Worm (Caenorhabditis elegans) whole organism, early embryonic: ENCODE data around the gene nduv-2.
A peak's percentile ranks its signal among the peaks of the same experiment; 100 is the strongest.

Experiments
- B0310.2 ChIP-seq: sonication (generic microtip); optimal IDR thresholded peaks from 2 replicates; lab custom pipeline; 2016; ENCODE audit warnings: mild to moderate bottlenecking, missing genetic modification characterization, missing compliant biosample characterization
- F13C5.2 ChIP-seq: sonication (generic microtip); optimal IDR thresholded peaks from 2 replicates; lab custom pipeline; 2017; ENCODE audit warnings: mild to moderate bottlenecking, missing genetic modification characterization, inconsistent platforms, missing compliant biosample characterization
- aly-1 ChIP-seq: sonication (generic microtip); optimal IDR thresholded peaks from 2 replicates; lab custom pipeline; 2016; ENCODE audit warnings: missing genetic modification characterization, missing compliant biosample characterization
- ama-1 ChIP-seq: fragments of 150-350 bp; optimal IDR thresholded peaks from 2 replicates; lab custom pipeline; 2014
- ceh-13 ChIP-seq: fragments of 200-800 bp; sonication (Bioruptor generic); optimal IDR thresholded peaks from 2 replicates; lab custom pipeline; 2018; ENCODE audit warnings: mild to moderate bottlenecking, missing genetic modification characterization, missing compliant biosample characterization
- ceh-36 ChIP-seq: sonication (generic microtip); optimal IDR thresholded peaks from 2 replicates; lab custom pipeline; 2016; ENCODE audit warnings: missing genetic modification characterization, inconsistent platforms, missing compliant biosample characterization
- ets-7 ChIP-seq: sonication (generic microtip); optimal IDR thresholded peaks from 2 replicates; lab custom pipeline; 2016; ENCODE audit warnings: missing genotype, missing genetic modification characterization, missing compliant biosample characterization
- flt-1 ChIP-seq: fragments of 200-800 bp; sonication (Bioruptor generic); IDR thresholded peaks from 2 replicates; pipeline ENCODE4 v1.3.6; 2022; ENCODE audit warnings: missing genetic modification characterization, missing compliant biosample characterization
- hmbx-1 ChIP-seq: sonication (generic microtip); optimal IDR thresholded peaks from 2 replicates; lab custom pipeline; 2016; ENCODE audit warnings: mild to moderate bottlenecking, missing genetic modification characterization, missing compliant biosample characterization
- hmg-4 ChIP-seq: fragments of 200-800 bp; sonication (Bioruptor generic); optimal IDR thresholded peaks from 2 replicates; lab custom pipeline; 2018; ENCODE audit warnings: mild to moderate bottlenecking, missing genetic modification characterization, missing compliant biosample characterization
- hnd-1 ChIP-seq: sonication (generic microtip); optimal IDR thresholded peaks from 2 replicates; lab custom pipeline; 2016; ENCODE audit warnings: missing genetic modification characterization, missing compliant biosample characterization
- pes-1 ChIP-seq: fragments of 200-800 bp; sonication (Bioruptor generic); IDR thresholded peaks from 2 replicates; pipeline ENCODE4 v1.3.6; 2022; ENCODE audit warnings: missing genetic modification reagents, missing genetic modification characterization, missing compliant biosample characterization
- scrt-1 ChIP-seq: fragments of 200-800 bp; sonication (Bioruptor generic); IDR thresholded peaks from 2 replicates; pipeline ENCODE4 v1.3.6; 2022; ENCODE audit warnings: missing genetic modification characterization, missing compliant biosample characterization
- sea-1 ChIP-seq: fragments of 200-800 bp; sonication (Bioruptor generic); conservative IDR thresholded peaks from 2 replicates; pipeline ENCODE4 v1.3.6; 2022; ENCODE audit warnings: missing genetic modification characterization, missing compliant biosample characterization
- tbx-11 ChIP-seq: fragments of 200-800 bp; sonication (Bioruptor generic); IDR thresholded peaks from 2 replicates; pipeline ENCODE4 v1.3.6; 2022; ENCODE audit warnings: missing genetic modification characterization, missing compliant biosample characterization
- tbx-37 ChIP-seq: fragments of 200-800 bp; sonication (Bioruptor generic); conservative IDR thresholded peaks from 2 replicates; pipeline ENCODE4 v1.3.6; 2022; ENCODE audit warnings: missing genetic modification reagents, missing genetic modification characterization, missing compliant biosample characterization
- tra-4 ChIP-seq: sonication (generic microtip); optimal IDR thresholded peaks from 2 replicates; lab custom pipeline; 2017; ENCODE audit warnings: missing genetic modification characterization, missing compliant biosample characterization

nduv-2 gene

ce11 chrV:13655202-13655764 is 29.9 kb upstream of the nduv-2 start:
- TF ChIP-seq pes-1 (GFP tag; lab: Robert Waterston, UW) (no peak), hnd-1 (no peak), ets-7 (no peak), hmg-4 (GFP tag; lab: Kevin White, UChicago) (no peak), F13C5.2 (tag; lab: Kevin White, UChicago) (no peak), hmbx-1 (tag; lab: Kevin White, UChicago) (no peak), B0310.2 (tag; lab: Kevin White, UChicago) (no peak), ceh-36 (tag; lab: Kevin White, UChicago) (no peak), scrt-1 (GFP tag; lab: Robert Waterston, UW) (no peak), flt-1 (GFP tag; lab: Robert Waterston, UW) (no peak), sea-1 (GFP tag; lab: Robert Waterston, UW) (no peak), tbx-37 (no peak), ama-1 (lab: Kevin White, UChicago) (no peak), tra-4 (tag; lab: Kevin White, UChicago) (no peak), tbx-11 (no peak), aly-1 (tag; lab: Kevin White, UChicago) (no peak), ceh-13 (no peak)

ce11 chrV:13654394-13654792 is 29.0 kb upstream of the nduv-2 start:
- TF ChIP-seq ceh-13 (no peak), tra-4 (tag; lab: Kevin White, UChicago) (no peak), aly-1 (tag; lab: Kevin White, UChicago) (no peak)

DNA sequence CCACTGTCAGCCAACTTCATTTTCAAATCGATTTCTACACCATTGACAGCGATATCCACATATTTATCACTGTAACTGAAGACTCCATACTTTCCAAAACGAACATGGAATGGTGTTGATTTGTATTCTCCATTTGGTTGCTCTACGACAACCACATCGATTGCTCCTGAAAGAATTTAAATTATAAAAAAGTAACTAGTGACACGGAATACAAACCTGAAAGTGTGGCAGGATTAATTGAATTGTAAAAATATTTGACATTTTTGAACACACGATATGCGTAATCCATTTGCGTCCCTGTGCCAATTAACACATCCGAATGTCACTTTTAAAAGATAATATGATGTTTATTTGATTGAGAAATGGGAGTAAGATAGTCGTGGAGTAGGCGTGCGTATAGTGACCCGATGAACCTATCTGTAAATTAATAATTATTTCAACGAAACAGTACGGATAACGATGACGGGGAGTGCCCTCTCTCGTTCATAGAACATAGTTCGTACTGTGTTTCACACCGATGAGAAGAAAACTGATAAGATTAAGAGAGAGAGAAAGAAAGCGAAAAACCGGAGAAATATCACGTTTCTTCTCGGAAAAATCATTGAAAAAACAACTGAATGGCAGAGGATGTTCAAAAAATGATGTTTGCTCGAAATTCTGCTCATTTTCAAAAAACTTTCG is 28.5 kb upstream of the nduv-2 start, which contains the start of gene lpin-1:
lpin-1 (minus strand) TSS at position 417 of the 681 bp plus-strand sequence.
- TF ChIP-seq ceh-36 (tag; lab: Kevin White, UChicago), result no peak
- no peak for TF ChIP-seq tbx-11
- TF ChIP-seq hnd-1, result no peak
- TF ChIP-seq ama-1 (lab: Kevin White, UChicago), result no peak
- TF ChIP-seq ets-7, result no peak
- TF ChIP-seq ceh-13, result no peak
- no peak for TF ChIP-seq sea-1 (GFP tag; lab: Robert Waterston, UW)
- TF ChIP-seq pes-1 (GFP tag; lab: Robert Waterston, UW), result no peak
- no peak for TF ChIP-seq B0310.2 (tag; lab: Kevin White, UChicago)
- no peak for TF ChIP-seq F13C5.2 (tag; lab: Kevin White, UChicago)
- TF ChIP-seq scrt-1 (GFP tag; lab: Robert Waterston, UW), result no peak
- TF ChIP-seq tra-4 (tag; lab: Kevin White, UChicago), result no peak
- TF ChIP-seq aly-1 (tag; lab: Kevin White, UChicago), result no peak
- TF ChIP-seq hmbx-1 (tag; lab: Kevin White, UChicago), result no peak
- no peak for TF ChIP-seq tbx-37
- no peak for TF ChIP-seq flt-1 (GFP tag; lab: Robert Waterston, UW)

DNA sequence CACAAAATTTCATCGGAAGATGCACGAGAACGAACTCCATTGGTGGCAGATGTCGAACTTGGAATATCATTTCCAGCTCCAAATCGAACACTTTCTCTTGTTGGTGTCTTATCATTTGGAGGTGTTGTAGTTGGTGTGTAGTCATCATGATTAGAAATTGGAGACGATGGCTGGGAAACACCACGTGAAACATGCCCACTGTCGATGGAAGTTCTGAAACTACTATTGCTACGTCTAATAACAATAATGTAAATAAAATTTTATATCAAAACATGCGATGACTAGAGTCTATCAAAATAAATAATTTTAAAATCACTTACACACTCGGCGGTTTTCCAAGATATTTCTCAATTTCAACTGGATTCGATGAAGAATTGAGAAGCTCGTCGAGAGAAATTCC is 27.0 kb upstream of the nduv-2 start:
- TF ChIP-seq flt-1 (GFP tag; lab: Robert Waterston, UW) (no peak), hmbx-1 (tag; lab: Kevin White, UChicago) (no peak), ceh-13 (no peak), pes-1 (GFP tag; lab: Robert Waterston, UW) (no peak), ama-1 (lab: Kevin White, UChicago) (no peak), tbx-11 (no peak), scrt-1 (GFP tag; lab: Robert Waterston, UW) (no peak), aly-1 (tag; lab: Kevin White, UChicago) (no peak), sea-1 (GFP tag; lab: Robert Waterston, UW) (no peak), B0310.2 (tag; lab: Kevin White, UChicago) (no peak)

DNA sequence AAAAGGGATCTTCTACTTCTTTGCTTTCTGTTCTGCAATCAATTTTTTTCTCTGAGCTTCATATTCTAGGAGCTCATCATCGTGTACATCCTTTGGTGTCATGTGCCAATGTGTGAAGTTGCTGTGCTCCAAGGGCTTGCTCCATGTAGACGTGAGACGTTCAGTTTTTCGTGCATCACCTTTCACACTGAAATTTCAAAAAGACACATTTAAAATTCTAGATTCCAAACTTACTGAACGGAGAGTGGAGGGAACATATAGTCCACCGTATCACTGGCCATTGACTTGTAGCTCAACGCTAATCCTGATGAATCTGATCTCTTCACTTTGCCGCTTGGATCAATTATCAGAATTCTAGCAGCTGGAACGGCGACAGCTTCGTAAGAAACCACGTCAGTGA is 25.4 kb upstream of the nduv-2 start:
- TF ChIP-seq hmbx-1 (tag; lab: Kevin White, UChicago) (no peak), ama-1 (lab: Kevin White, UChicago) (no peak), sea-1 (GFP tag; lab: Robert Waterston, UW) (no peak), B0310.2 (tag; lab: Kevin White, UChicago) (no peak), ceh-13 (no peak), aly-1 (tag; lab: Kevin White, UChicago) (no peak), ceh-36 (tag; lab: Kevin White, UChicago) (no peak)

ce11 chrV:13649730-13650349 is 24.5 kb upstream of the nduv-2 start, which contains the start of gene H37A05.4:
TSS of gene H37A05.4 (minus strand) at chrV:13649780.
- no peak for TF ChIP-seq sea-1 (GFP tag; lab: Robert Waterston, UW)
- no peak for TF ChIP-seq F13C5.2 (tag; lab: Kevin White, UChicago)
- TF ChIP-seq ama-1 (lab: Kevin White, UChicago), result no peak
- TF ChIP-seq B0310.2 (tag; lab: Kevin White, UChicago), result no peak
- TF ChIP-seq hmg-4 (GFP tag; lab: Kevin White, UChicago), result peak; percentile 2
- TF ChIP-seq ceh-36 (tag; lab: Kevin White, UChicago), result no peak

DNA sequence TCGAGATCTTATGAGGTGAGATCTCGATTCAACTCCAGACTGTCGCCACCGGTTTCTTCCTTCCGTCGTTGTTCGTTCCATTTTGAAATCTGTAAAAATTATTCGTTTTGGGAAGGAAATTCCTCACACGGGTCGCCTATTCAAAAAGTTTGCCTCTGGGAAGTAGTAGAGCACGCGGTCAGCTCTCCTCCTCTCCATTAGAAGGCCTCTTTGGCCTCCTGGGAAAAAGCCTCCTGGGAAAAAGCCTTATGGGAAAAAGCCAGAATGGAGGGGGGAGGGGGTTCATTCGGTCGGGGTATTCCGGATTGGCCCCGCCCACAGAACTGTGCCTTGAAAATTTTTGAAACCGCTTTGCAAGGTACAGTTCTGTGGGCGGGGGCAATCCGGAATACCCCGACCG is 22.2 kb upstream of the nduv-2 start:
- TF ChIP-seq F13C5.2 (tag; lab: Kevin White, UChicago), result no peak
- no peak for TF ChIP-seq flt-1 (GFP tag; lab: Robert Waterston, UW)
- TF ChIP-seq pes-1 (GFP tag; lab: Robert Waterston, UW), result peak; percentile 44; the same call in 1 of the 2 replicates
- TF ChIP-seq tbx-37, result no peak
